Fruit fly (Drosophila melanogaster) whole organism, embryonic: ENCODE data around the gene CG10301.

Experiments
- Asciz ChIP-seq: fragments of 200-800 bp; sonication (Bioruptor generic); optimal IDR thresholded peaks from 2 replicates; lab custom pipeline; 2017; ENCODE audit warnings: missing biosample characterization, mild to moderate bottlenecking, missing genetic modification characterization, missing genetic modification reagents
- Atf-2 ChIP-seq: fragments of 200-800 bp; sonication (Bioruptor generic); optimal IDR thresholded peaks from 2 replicates; lab custom pipeline; 2016; ENCODE audit warnings: missing biosample characterization, missing genetic modification characterization
- Bteb2 ChIP-seq: fragments of 200-800 bp; sonication (Bioruptor generic); optimal IDR thresholded peaks from 2 replicates; lab custom pipeline; 2016; ENCODE audit warnings: missing biosample characterization, missing genetic modification characterization
- CG11085 ChIP-seq: fragments of 200-800 bp; sonication (Bioruptor generic); IDR thresholded peaks from 2 replicates; pipeline ENCODE4 v1.3.6; 2022; ENCODE audit warnings: missing biosample characterization, missing genetic modification characterization
- CG11696 ChIP-seq: fragments of 200-800 bp; sonication (Bioruptor generic); IDR thresholded peaks from 2 replicates; pipeline ENCODE4 v1.3.6; 2022; ENCODE audit warnings: missing biosample characterization, missing genetic modification characterization
- CG12104 ChIP-seq: fragments of 200-800 bp; sonication (Bioruptor generic); optimal IDR thresholded peaks from 3 replicates; lab custom pipeline; 2016; ENCODE audit warnings: missing biosample characterization, missing genetic modification characterization
- CG13123 ChIP-seq: fragments of 200-800 bp; sonication (Bioruptor generic); optimal IDR thresholded peaks from 2 replicates; lab custom pipeline; 2016; ENCODE audit warnings: missing biosample characterization, missing genetic modification characterization
- CG14050 ChIP-seq: fragments of 200-800 bp; sonication (Bioruptor generic); IDR thresholded peaks from 3 replicates; pipeline ENCODE4 v1.3.6; 2022; ENCODE audit warnings: missing biosample characterization, missing genetic modification characterization
- CG14441 ChIP-seq: fragments of 200-800 bp; sonication (Bioruptor generic); IDR thresholded peaks from 2 replicates; pipeline ENCODE4 v1.3.6; 2022; ENCODE audit warnings: missing biosample characterization, missing genetic modification characterization
- CG14667 ChIP-seq: fragments of 200-800 bp; sonication (Bioruptor generic); IDR thresholded peaks from 2 replicates; pipeline ENCODE4 v1.3.6; 2022; ENCODE audit warnings: missing biosample characterization, missing genetic modification characterization
- CG15601 ChIP-seq: fragments of 200-800 bp; sonication (Bioruptor generic); optimal IDR thresholded peaks from 3 replicates; lab custom pipeline; 2019; ENCODE audit warnings: missing biosample characterization, mild to moderate bottlenecking, missing genetic modification characterization, moderate library complexity
- CG17186 ChIP-seq: fragments of 200-800 bp; sonication (Bioruptor generic); optimal IDR thresholded peaks from 3 replicates; lab custom pipeline; 2017; ENCODE audit warnings: missing biosample characterization, missing genetic modification reagents, missing genetic modification characterization
- CG17328 ChIP-seq: fragments of 200-800 bp; sonication (Bioruptor generic); IDR thresholded peaks from 2 replicates; pipeline ENCODE4 v1.3.6; 2022; ENCODE audit warnings: missing biosample characterization, missing genetic modification characterization
- CG17829 ChIP-seq: fragments of 200-800 bp; optimal IDR thresholded peaks from 2 replicates; lab custom pipeline; 2019; ENCODE audit warnings: missing biosample characterization, mild to moderate bottlenecking, missing genetic modification characterization, moderate library complexity
- CG1792 ChIP-seq: fragments of 200-800 bp; sonication (Bioruptor generic); optimal IDR thresholded peaks from 2 replicates; lab custom pipeline; 2016; ENCODE audit warnings: missing biosample characterization, missing genetic modification characterization
- CG18011 ChIP-seq: fragments of 200-800 bp; sonication (Bioruptor generic); optimal IDR thresholded peaks from 2 replicates; lab custom pipeline; 2017; ENCODE audit warnings: missing biosample characterization, missing genetic modification characterization, mild to moderate bottlenecking, moderate library complexity, missing genotype
- CG32532 ChIP-seq: fragments of 200-800 bp; sonication (Bioruptor generic); IDR thresholded peaks from 2 replicates; pipeline ENCODE4 v1.3.6; 2022; ENCODE audit warnings: missing biosample characterization, missing genetic modification characterization
- CG3995 ChIP-seq: fragments of 200-800 bp; sonication (Bioruptor generic); optimal IDR thresholded peaks from 3 replicates; lab custom pipeline; 2016; ENCODE audit warnings: missing biosample characterization, missing genetic modification characterization
- CG4360 ChIP-seq: fragments of 200-800 bp; sonication (Bioruptor generic); IDR thresholded peaks from 2 replicates; pipeline ENCODE4 v1.3.6; 2022; ENCODE audit warnings: missing biosample characterization, missing genetic modification characterization
- CG6791 ChIP-seq: fragments of 200-800 bp; sonication (Bioruptor generic); IDR thresholded peaks from 3 replicates; pipeline ENCODE4 v1.3.6; 2022; ENCODE audit warnings: missing biosample characterization, missing genetic modification characterization; ENCODE audit not compliant: partially characterized antibody
- CG8944 ChIP-seq: fragments of 200-800 bp; sonication (Bioruptor generic); optimal IDR thresholded peaks from 3 replicates; lab custom pipeline; 2016; ENCODE audit warnings: missing biosample characterization, missing genetic modification characterization
- Chrac-16 ChIP-seq: fragments of 200-800 bp; sonication (Bioruptor generic); optimal IDR thresholded peaks from 3 replicates; lab custom pipeline; 2016; ENCODE audit warnings: missing biosample characterization, missing genetic modification characterization
- CrebB ChIP-seq: fragments of 200-800 bp; sonication (Bioruptor generic); optimal IDR thresholded peaks from 3 replicates; lab custom pipeline; 2018; ENCODE audit warnings: missing biosample characterization, mild to moderate bottlenecking, missing genetic modification characterization
- Dll ChIP-seq: fragments of 200-800 bp; sonication (Bioruptor generic); IDR thresholded peaks from 4 replicates; pipeline ENCODE4 v1.3.6; 2022; ENCODE audit warnings: missing biosample characterization, missing genetic modification characterization; ENCODE audit not compliant: partially characterized antibody
- E2f2 ChIP-seq: fragments of 200-800 bp; sonication (Bioruptor generic); IDR thresholded peaks from 2 replicates; pipeline ENCODE4 v1.3.6; 2022; ENCODE audit warnings: missing biosample characterization, missing genetic modification characterization
- Gsc ChIP-seq: fragments of 200-800 bp; sonication (Bioruptor generic); IDR thresholded peaks from 2 replicates; pipeline ENCODE4 v1.3.6; 2022; ENCODE audit warnings: missing biosample characterization, missing genetic modification characterization
- HmgZ ChIP-seq: fragments of 200-800 bp; sonication (Bioruptor generic); optimal IDR thresholded peaks from 2 replicates; lab custom pipeline; 2018; ENCODE audit warnings: missing biosample characterization, mild to moderate bottlenecking, missing genetic modification characterization
- Max ChIP-seq: fragments of 200-800 bp; sonication (Bioruptor generic); optimal IDR thresholded peaks from 2 replicates; lab custom pipeline; 2016; ENCODE audit warnings: missing biosample characterization, mild to moderate bottlenecking, missing genetic modification characterization
- Mrtf ChIP-seq: fragments of 200-800 bp; sonication (Bioruptor generic); IDR thresholded peaks from 3 replicates; pipeline ENCODE4 v1.3.6; 2022; ENCODE audit warnings: missing biosample characterization, missing genetic modification characterization
- Oli ChIP-seq: fragments of 200-800 bp; sonication (Bioruptor generic); optimal IDR thresholded peaks from 2 replicates; lab custom pipeline; 2018; ENCODE audit warnings: missing biosample characterization, mild to moderate bottlenecking, missing genetic modification characterization, moderate library complexity
- Ptx1 ChIP-seq: fragments of 200-800 bp; sonication (Bioruptor generic); IDR thresholded peaks from 2 replicates; pipeline ENCODE4 v1.3.6; 2022; ENCODE audit warnings: missing biosample characterization, missing genetic modification characterization
- Stat92E ChIP-seq, 3 experiments: fragments of >200 bp in 2 of 3; fragments of 200-800 bp in 1 of 3; sonication (Bioruptor generic) in 1 of 3; optimal IDR thresholded peaks; 2 replicates each; lab custom pipeline; 2017 to 2019; ENCODE audit warnings: missing biosample characterization in 3 of 3, missing genetic modification characterization in 3 of 3, mild to moderate bottlenecking in 1 of 3, moderate library complexity in 1 of 3
- Vsx1 ChIP-seq: fragments of 200-800 bp; sonication (Bioruptor generic); optimal IDR thresholded peaks from 2 replicates; lab custom pipeline; 2017; ENCODE audit warnings: missing biosample characterization, mild to moderate bottlenecking, missing genetic modification characterization, missing genetic modification reagents
- aop ChIP-seq: fragments of 200-800 bp; sonication (Bioruptor generic); IDR thresholded peaks from 2 replicates; pipeline ENCODE4 v1.3.6; 2022; ENCODE audit warnings: missing biosample characterization, missing genetic modification characterization
- ase ChIP-seq: fragments of 200-800 bp; sonication (Bioruptor generic); IDR thresholded peaks from 3 replicates; pipeline ENCODE4 v1.3.6; 2022; ENCODE audit warnings: missing biosample characterization, missing genetic modification characterization
- bigmax ChIP-seq: fragments of 200-800 bp; sonication (Bioruptor generic); optimal IDR thresholded peaks from 2 replicates; lab custom pipeline; 2018; ENCODE audit warnings: missing biosample characterization, mild to moderate bottlenecking, missing genetic modification characterization
- ewg ChIP-seq: fragments of 200-800 bp; sonication (Bioruptor generic); optimal IDR thresholded peaks from 3 replicates; lab custom pipeline; 2017; ENCODE audit warnings: mild to moderate bottlenecking, missing biosample characterization, missing genetic modification reagents, missing genetic modification characterization
- exex ChIP-seq: fragments of 200-800 bp; sonication (Bioruptor generic); optimal IDR thresholded peaks from 4 replicates; lab custom pipeline; 2018; ENCODE audit warnings: missing biosample characterization, mild to moderate bottlenecking, missing genetic modification characterization, moderate library complexity
- hkb ChIP-seq, 2 experiments: fragments of 200-800 bp in 1 of 2; fragments of >200 bp in 1 of 2; sonication (Bioruptor generic) in 1 of 2; IDR thresholded peaks in 1 of 2; optimal IDR thresholded peaks in 1 of 2; 2 replicates each; pipeline versions ENCODE4 v1.3.6 to Lab custom; 2017 to 2022; ENCODE audit warnings: missing biosample characterization in 1 of 2, missing genetic modification characterization in 1 of 2
- ken ChIP-seq: fragments of 200-800 bp; sonication (Bioruptor generic); IDR thresholded peaks from 3 replicates; pipeline ENCODE4 v1.3.6; 2022; ENCODE audit warnings: missing biosample characterization, missing genetic modification characterization
- lab ChIP-seq: fragments of 200-800 bp; sonication (Bioruptor generic); optimal IDR thresholded peaks from 3 replicates; lab custom pipeline; 2017; ENCODE audit warnings: missing biosample characterization, missing genetic modification characterization, mild to moderate bottlenecking, moderate library complexity, missing genetic modification reagents
- lov ChIP-seq, 2 experiments: fragments of 200-800 bp in 1 of 2; fragments of >200 bp in 1 of 2; sonication (Bioruptor generic) in 1 of 2; IDR thresholded peaks in 1 of 2; optimal IDR thresholded peaks in 1 of 2; 2 replicates in 1 of 2; 3 replicates in 1 of 2; pipeline versions ENCODE4 v1.3.6 to Lab custom; 2017 to 2022; ENCODE audit warnings: missing biosample characterization in 1 of 2, missing genetic modification characterization in 1 of 2
- luna ChIP-seq: fragments of 200-800 bp; sonication (Bioruptor generic); optimal IDR thresholded peaks from 2 replicates; lab custom pipeline; 2016; ENCODE audit warnings: missing biosample characterization, missing genetic modification characterization
- onecut ChIP-seq: fragments of 200-800 bp; sonication (Bioruptor generic); IDR thresholded peaks from 2 replicates; pipeline ENCODE4 v1.3.6; 2022; ENCODE audit warnings: missing biosample characterization, missing genetic modification characterization
- pho ChIP-seq: fragments of 200-800 bp; sonication (Bioruptor generic); optimal IDR thresholded peaks from 2 replicates; lab custom pipeline; 2016; ENCODE audit warnings: missing biosample characterization, missing genetic modification characterization
- psq ChIP-seq: fragments of 200-800 bp; sonication (Bioruptor generic); optimal IDR thresholded peaks from 2 replicates; lab custom pipeline; 2017; ENCODE audit warnings: missing biosample characterization, missing genetic modification characterization
- rib ChIP-seq: fragments of 200-800 bp; sonication (Bioruptor generic); IDR thresholded peaks from 2 replicates; pipeline ENCODE4 v1.3.6; 2022; ENCODE audit warnings: missing biosample characterization, missing genetic modification characterization
- stwl ChIP-seq: fragments of 200-800 bp; sonication (Bioruptor generic); optimal IDR thresholded peaks from 3 replicates; lab custom pipeline; 2018; ENCODE audit warnings: missing biosample characterization, mild to moderate bottlenecking, missing genetic modification characterization, moderate library complexity
- usp ChIP-seq: fragments of >200 bp; optimal IDR thresholded peaks from 2 replicates; lab custom pipeline; 2017; ENCODE audit warnings: missing biosample characterization, missing genetic modification characterization
- zen2 ChIP-seq: fragments of 200-800 bp; sonication (Bioruptor generic); IDR thresholded peaks from 3 replicates; pipeline ENCODE4 v1.3.6; 2022; ENCODE audit warnings: missing biosample characterization, missing genetic modification characterization; ENCODE audit not compliant: partially characterized antibody

Gene CG10301

dm6 chr3R:23732990-23733512 is 23.1 kb downstream of the CG10301 start, which contains the start of the genes Hmgcr and Rpn9 (continued):
- no peak for TF ChIP-seq pho (GFP tag; lab: Kevin White, UChicago)
- peak; percentile 25; the same call in 1 of the 2 replicates for TF ChIP-seq E2f2
- no peak for TF ChIP-seq bigmax (GFP tag; lab: Kevin White, UChicago)
- peak; percentile 38 for TF ChIP-seq CrebB (tag; lab: Kevin White, UChicago)
- TF ChIP-seq CG17328 (GFP tag; lab: Robert Waterston, UW) = peak; percentile 38; the same call in 1 of the 2 replicates
- peak; percentile 32 for TF ChIP-seq HmgZ (tag; lab: Kevin White, UChicago)
- TF ChIP-seq aop (GFP tag; lab: Robert Waterston, UW) = no peak
- TF ChIP-seq CG11696 (GFP tag; lab: Robert Waterston, UW) = no peak
- peak in 1 of 3 experiments; percentile 56 for TF ChIP-seq Stat92E (GFP tag; optimal IDR thresholded peaks at IDR 0.05; lab: Kevin White, UChicago)
- no peak for TF ChIP-seq Atf-2 (GFP tag; lab: Kevin White, UChicago)
- no peak for TF ChIP-seq Gsc (GFP tag; lab: Robert Waterston, UW)
- TF ChIP-seq CG17186 (GFP tag; lab: Kevin White, UChicago) = peak; percentile 62
- TF ChIP-seq usp (GFP tag; lab: Kevin White, UChicago) = no peak
- peak; percentile 6 for TF ChIP-seq Max
- no peak for TF ChIP-seq CG18011 (GFP tag; lab: Kevin White, UChicago)
- TF ChIP-seq zen2 (GFP tag; lab: Robert Waterston, UW) = 0 out of 3 replicates have a peak, but pooled peaks have one; percentile 5
- peak; percentile 43 for TF ChIP-seq CG17829 (tag; lab: Kevin White, UChicago)
- TF ChIP-seq CG14441 (GFP tag; lab: Robert Waterston, UW) = no peak
- TF ChIP-seq stwl (tag; lab: Kevin White, UChicago) = peak; percentile 95
- no peak for TF ChIP-seq CG1792 (GFP tag; lab: Kevin White, UChicago)
- TF ChIP-seq exex (tag; lab: Kevin White, UChicago) = peak; percentile 17
- TF ChIP-seq CG12104 (GFP tag; lab: Kevin White, UChicago) = no peak
- peak; percentile 70 for TF ChIP-seq ewg (GFP tag; lab: Kevin White, UChicago)
- TF ChIP-seq Dll (GFP tag; lab: Robert Waterston, UW) = 0 out of 4 replicates have a peak, but pooled peaks have one; percentile 40
- no peak for TF ChIP-seq CG14050 (GFP tag; lab: Robert Waterston, UW)
- no peak for TF ChIP-seq CG6791 (GFP tag; lab: Robert Waterston, UW)
- no peak for TF ChIP-seq CG32532
- TF ChIP-seq CG4360 (GFP tag; lab: Robert Waterston, UW) = no peak
- no peak for TF ChIP-seq CG8944 (GFP tag; lab: Kevin White, UChicago)
- no peak for TF ChIP-seq rib (GFP tag; lab: Robert Waterston, UW)
- no peak for TF ChIP-seq CG11085 (GFP tag; lab: Robert Waterston, UW)
- TF ChIP-seq ase (GFP tag; lab: Robert Waterston, UW) = no peak
- TF ChIP-seq Bteb2 (GFP tag; lab: Kevin White, UChicago) = no peak
- peak; percentile 68 for TF ChIP-seq Vsx1 (GFP tag; lab: Kevin White, UChicago)
- no peak for TF ChIP-seq Mrtf (GFP tag; lab: Robert Waterston, UW)
- no peak for TF ChIP-seq CG14667 (GFP tag; lab: Robert Waterston, UW)
- TF ChIP-seq Ptx1 (GFP tag; lab: Robert Waterston, UW) = no peak
- TF ChIP-seq psq (GFP tag; lab: Kevin White, UChicago) = no peak
- no peak for TF ChIP-seq Oli
- TF ChIP-seq Chrac-16 (GFP tag; lab: Kevin White, UChicago) = no peak
- TF ChIP-seq onecut (GFP tag; lab: Robert Waterston, UW) = peak; percentile 26; the same call in 1 of the 2 replicates
- TF ChIP-seq lov (optimal IDR thresholded peaks at IDR 0.05; lab: Kevin White, UChicago) = no peak
- no peak for TF ChIP-seq lov (GFP tag; IDR thresholded peaks at IDR 0.05; lab: Robert Waterston, UW)
- no peak for TF ChIP-seq Asciz (GFP tag; lab: Kevin White, UChicago)
- peak; percentile 32 for TF ChIP-seq lab (GFP tag; lab: Kevin White, UChicago)
- TF ChIP-seq luna = no peak
- peak; percentile 89 for TF ChIP-seq hkb (optimal IDR thresholded peaks at IDR 0.05; lab: Kevin White, UChicago)
- TF ChIP-seq hkb (GFP tag; IDR thresholded peaks at IDR 0.05; lab: Robert Waterston, UW) = no peak
- peak; percentile 76 for TF ChIP-seq CG15601 (tag; lab: Kevin White, UChicago)
- peak; percentile 24 for TF ChIP-seq CG3995
- no peak for TF ChIP-seq ken (GFP tag; lab: Robert Waterston, UW)
- no peak for TF ChIP-seq CG13123
